Fruit fly (Drosophila melanogaster) whole organism, embryonic: Measurements from ENCODE around the gene CG10651.

Experiments used
- Atf3 ChIP-seq: fragments of 200-800 bp; sonication (Bioruptor generic); optimal IDR thresholded peaks from 3 replicates; lab custom pipeline; 2016; ENCODE audit warnings: missing biosample characterization, missing genetic modification characterization
- Atf6 ChIP-seq: fragments of 200-800 bp; sonication (Bioruptor generic); IDR thresholded peaks from 2 replicates; pipeline ENCODE4 v1.3.6; 2022; ENCODE audit warnings: missing biosample characterization, missing genetic modification characterization
- B-H2 ChIP-seq: fragments of 200-800 bp; sonication (Bioruptor generic); optimal IDR thresholded peaks from 2 replicates; lab custom pipeline; 2018; ENCODE audit warnings: missing biosample characterization, mild to moderate bottlenecking, missing genetic modification characterization
- BEAF-32 ChIP-seq: fragments of 200-800 bp; sonication (Bioruptor generic); optimal IDR thresholded peaks from 3 replicates; lab custom pipeline; 2017; ENCODE audit warnings: missing biosample characterization, missing genetic modification characterization, mild to moderate bottlenecking, moderate library complexity, missing genetic modification reagents
- Bgb ChIP-seq: fragments of 200-800 bp; sonication (Bioruptor generic); IDR thresholded peaks from 2 replicates; pipeline ENCODE4 v1.3.6; 2022; ENCODE audit warnings: missing biosample characterization, missing genetic modification characterization; ENCODE audit not compliant: partially characterized antibody
- CG10274 ChIP-seq: fragments of 200-800 bp; sonication (Bioruptor generic); optimal IDR thresholded peaks from 3 replicates; lab custom pipeline; 2017; ENCODE audit warnings: missing biosample characterization, mild to moderate bottlenecking, missing genetic modification characterization
- CG10366 ChIP-seq: fragments of 200-800 bp; sonication (Bioruptor generic); IDR thresholded peaks from 2 replicates; pipeline ENCODE4 v1.3.6; 2022; ENCODE audit warnings: missing biosample characterization, missing genetic modification characterization
- CG10462 ChIP-seq: fragments of 200-800 bp; sonication (Bioruptor generic); optimal IDR thresholded peaks from 2 replicates; lab custom pipeline; 2016; ENCODE audit warnings: missing biosample characterization, missing genetic modification characterization
- CG12744 ChIP-seq: fragments of 200-800 bp; sonication (Bioruptor generic); optimal IDR thresholded peaks from 2 replicates; lab custom pipeline; 2016; ENCODE audit warnings: missing biosample characterization, missing genetic modification characterization
- CG12942 ChIP-seq: fragments of 200-800 bp; sonication (Bioruptor generic); optimal IDR thresholded peaks from 3 replicates; lab custom pipeline; 2016; ENCODE audit warnings: missing biosample characterization, missing genetic modification characterization
- CG1832 ChIP-seq: fragments of 200-800 bp; sonication (Bioruptor generic); optimal IDR thresholded peaks from 2 replicates; lab custom pipeline; 2017; ENCODE audit warnings: missing biosample characterization, mild to moderate bottlenecking, missing genetic modification characterization, inconsistent platforms
- CG18599 ChIP-seq: fragments of 200-800 bp; sonication (Bioruptor generic); optimal IDR thresholded peaks from 3 replicates; lab custom pipeline; 2017; ENCODE audit warnings: missing biosample characterization, missing genetic modification characterization, mild to moderate bottlenecking, moderate library complexity, missing genetic modification reagents
- CG18764 ChIP-seq: fragments of 200-800 bp; sonication (Bioruptor generic); optimal IDR thresholded peaks from 3 replicates; lab custom pipeline; 2016; ENCODE audit warnings: missing biosample characterization, missing genetic modification characterization
- CG2120 ChIP-seq: fragments of 200-800 bp; sonication (Bioruptor generic); optimal IDR thresholded peaks from 3 replicates; lab custom pipeline; 2016; ENCODE audit warnings: missing biosample characterization, missing genetic modification characterization
- CG2199 ChIP-seq: fragments of 200-800 bp; sonication (Bioruptor generic); IDR thresholded peaks from 3 replicates; pipeline ENCODE4 v1.3.6; 2022; ENCODE audit warnings: missing biosample characterization, missing genetic modification characterization
- CG32767 ChIP-seq: fragments of 200-800 bp; sonication (Bioruptor generic); IDR thresholded peaks from 2 replicates; pipeline ENCODE4 v1.3.6; 2022; ENCODE audit warnings: missing biosample characterization, missing genetic modification characterization
- CG3995 ChIP-seq: fragments of 200-800 bp; sonication (Bioruptor generic); optimal IDR thresholded peaks from 3 replicates; lab custom pipeline; 2016; ENCODE audit warnings: missing biosample characterization, missing genetic modification characterization
- CG43689 ChIP-seq: fragments of 200-800 bp; sonication (Bioruptor generic); IDR thresholded peaks from 2 replicates; pipeline ENCODE4 v1.3.6; 2022; ENCODE audit warnings: missing biosample characterization, missing genetic modification characterization
- CG6689 ChIP-seq: fragments of 200-800 bp; sonication (Bioruptor generic); IDR thresholded peaks from 2 replicates; pipeline ENCODE4 v1.3.6; 2022; ENCODE audit warnings: missing biosample characterization, missing genetic modification characterization
- CG8388 ChIP-seq: fragments of 200-800 bp; sonication (Bioruptor generic); optimal IDR thresholded peaks from 2 replicates; lab custom pipeline; 2019; ENCODE audit warnings: missing biosample characterization, mild to moderate bottlenecking, missing genetic modification characterization, moderate library complexity
- CG8924 ChIP-seq: fragments of 200-800 bp; optimal IDR thresholded peaks from 3 replicates; lab custom pipeline; 2019; ENCODE audit warnings: missing biosample characterization, mild to moderate bottlenecking, missing genetic modification characterization, moderate library complexity
- CG9437 ChIP-seq: fragments of 200-800 bp; sonication (Bioruptor generic); optimal IDR thresholded peaks from 2 replicates; lab custom pipeline; 2018; ENCODE audit warnings: missing biosample characterization, mild to moderate bottlenecking, missing genetic modification characterization
- CG9609 ChIP-seq: fragments of 200-800 bp; sonication (Bioruptor generic); optimal IDR thresholded peaks from 3 replicates; lab custom pipeline; 2016; ENCODE audit warnings: missing biosample characterization, missing genetic modification characterization
- CG9932 ChIP-seq: fragments of 200-800 bp; sonication (Bioruptor generic); IDR thresholded peaks from 2 replicates; pipeline ENCODE4 v1.3.6; 2022; ENCODE audit warnings: missing biosample characterization, missing genetic modification characterization
- CHES-1-like ChIP-seq: fragments of 200-800 bp; sonication (Bioruptor generic); optimal IDR thresholded peaks from 2 replicates; lab custom pipeline; 2016; ENCODE audit warnings: missing biosample characterization, missing genetic modification characterization
- CTCF ChIP-seq: fragments of 200-800 bp; sonication (Bioruptor generic); optimal IDR thresholded peaks from 2 replicates; lab custom pipeline; 2017; ENCODE audit warnings: missing biosample characterization, mild to moderate bottlenecking, missing genetic modification characterization, moderate library complexity
- E2f1 ChIP-seq: fragments of 200-800 bp; sonication (Bioruptor generic); IDR thresholded peaks from 2 replicates; pipeline ENCODE4 v1.3.6; 2022; ENCODE audit warnings: missing biosample characterization, missing genetic modification characterization
- Gsc ChIP-seq: fragments of 200-800 bp; sonication (Bioruptor generic); IDR thresholded peaks from 2 replicates; pipeline ENCODE4 v1.3.6; 2022; ENCODE audit warnings: missing biosample characterization, missing genetic modification characterization
- MBD-R2 ChIP-seq: fragments of 200-800 bp; sonication (Bioruptor generic); IDR thresholded peaks from 2 replicates; pipeline ENCODE4 v1.3.6; 2022; ENCODE audit warnings: missing biosample characterization, missing genetic modification characterization
- Mad ChIP-seq: fragments of 200-800 bp; sonication (Bioruptor generic); optimal IDR thresholded peaks from 2 replicates; lab custom pipeline; 2016; ENCODE audit warnings: missing biosample characterization, missing genetic modification characterization
- Med ChIP-seq: fragments of 200-800 bp; sonication (Bioruptor generic); peaks from one replicate; lab custom pipeline; 2016; ENCODE audit warnings: missing biosample characterization, missing genetic modification characterization, mild to moderate bottlenecking, inconsistent platforms, moderate library complexity
- Mrtf ChIP-seq: fragments of 200-800 bp; sonication (Bioruptor generic); IDR thresholded peaks from 3 replicates; pipeline ENCODE4 v1.3.6; 2022; ENCODE audit warnings: missing biosample characterization, missing genetic modification characterization
- NC2β ChIP-seq: fragments of 200-800 bp; sonication (Bioruptor generic); optimal IDR thresholded peaks from 2 replicates; lab custom pipeline; 2016; ENCODE audit warnings: missing biosample characterization, missing genetic modification characterization
- Oli ChIP-seq: fragments of 200-800 bp; sonication (Bioruptor generic); optimal IDR thresholded peaks from 2 replicates; lab custom pipeline; 2018; ENCODE audit warnings: missing biosample characterization, mild to moderate bottlenecking, missing genetic modification characterization, moderate library complexity
- PHDP ChIP-seq: fragments of 200-800 bp; sonication (Bioruptor generic); optimal IDR thresholded peaks from 3 replicates; lab custom pipeline; 2018; ENCODE audit warnings: missing biosample characterization, mild to moderate bottlenecking, missing genetic modification characterization, moderate library complexity
- Vsx1 ChIP-seq: fragments of 200-800 bp; sonication (Bioruptor generic); optimal IDR thresholded peaks from 2 replicates; lab custom pipeline; 2017; ENCODE audit warnings: missing biosample characterization, mild to moderate bottlenecking, missing genetic modification characterization, missing genetic modification reagents
- YL-1 ChIP-seq: fragments of 200-800 bp; sonication (Bioruptor generic); optimal IDR thresholded peaks from 3 replicates; lab custom pipeline; 2017; ENCODE audit warnings: missing biosample characterization, mild to moderate bottlenecking, missing genetic modification characterization
- ato ChIP-seq: fragments of 200-800 bp; sonication (Bioruptor generic); IDR thresholded peaks from 2 replicates; pipeline ENCODE4 v1.3.6; 2022; ENCODE audit warnings: missing biosample characterization, missing genetic modification characterization; ENCODE audit not compliant: partially characterized antibody
- da ChIP-seq: fragments of 200-800 bp; sonication (Bioruptor generic); optimal IDR thresholded peaks from 2 replicates; lab custom pipeline; 2016; ENCODE audit warnings: missing biosample characterization, missing genetic modification characterization
- dysf ChIP-seq: fragments of 200-800 bp; sonication (Bioruptor generic); IDR thresholded peaks from 3 replicates; pipeline ENCODE4 v1.3.6; 2022; ENCODE audit warnings: missing biosample characterization, missing genetic modification characterization
- gce ChIP-seq: fragments of 200-800 bp; sonication (Bioruptor generic); IDR thresholded peaks from 3 replicates; pipeline ENCODE4 v1.3.6; 2022; ENCODE audit warnings: missing biosample characterization, missing genetic modification characterization
- hbn ChIP-seq: fragments of 200-800 bp; sonication (Bioruptor generic); IDR thresholded peaks from 2 replicates; pipeline ENCODE4 v1.3.6; 2022; ENCODE audit warnings: missing biosample characterization, missing genetic modification characterization; ENCODE audit not compliant: partially characterized antibody
- her ChIP-seq: fragments of 200-800 bp; sonication (Bioruptor generic); optimal IDR thresholded peaks from 2 replicates; lab custom pipeline; 2016; ENCODE audit warnings: missing biosample characterization, missing genetic modification characterization
- jigr1 ChIP-seq: fragments of 200-800 bp; sonication (Bioruptor generic); IDR thresholded peaks from 3 replicates; pipeline ENCODE4 v1.3.6; 2022; ENCODE audit warnings: missing biosample characterization, missing genetic modification characterization
- lab ChIP-seq: fragments of 200-800 bp; sonication (Bioruptor generic); optimal IDR thresholded peaks from 3 replicates; lab custom pipeline; 2017; ENCODE audit warnings: missing biosample characterization, missing genetic modification characterization, mild to moderate bottlenecking, moderate library complexity, missing genetic modification reagents
- maf-S ChIP-seq: fragments of 200-800 bp; sonication (Bioruptor generic); optimal IDR thresholded peaks from 2 replicates; lab custom pipeline; 2016; ENCODE audit warnings: missing biosample characterization, missing genetic modification characterization
- nau ChIP-seq: fragments of 200-800 bp; sonication (Bioruptor generic); optimal IDR thresholded peaks from 3 replicates; lab custom pipeline; 2017; ENCODE audit warnings: missing biosample characterization, mild to moderate bottlenecking, missing genetic modification characterization, missing genetic modification reagents
- pb ChIP-seq: fragments of 200-800 bp; sonication (Bioruptor generic); optimal IDR thresholded peaks from 3 replicates; lab custom pipeline; 2016; ENCODE audit warnings: missing biosample characterization, missing genetic modification characterization
- sens ChIP-seq: fragments of 200-800 bp; sonication (Bioruptor generic); peaks from one replicate; lab custom pipeline; 2016; ENCODE audit warnings: missing biosample characterization, missing genetic modification characterization
- slp2 ChIP-seq: fragments of 200-800 bp; sonication (Bioruptor generic); optimal IDR thresholded peaks from 2 replicates; lab custom pipeline; 2016; ENCODE audit warnings: missing biosample characterization, missing genetic modification characterization
- stc ChIP-seq: fragments of 200-800 bp; sonication (Bioruptor generic); IDR thresholded peaks from 2 replicates; pipeline ENCODE4 v1.3.6; 2022; ENCODE audit warnings: missing biosample characterization, missing genetic modification characterization
- tin ChIP-seq: fragments of 200-800 bp; sonication (Bioruptor generic); optimal IDR thresholded peaks from 3 replicates; lab custom pipeline; 2016; ENCODE audit warnings: missing biosample characterization, missing genetic modification characterization
- unpg ChIP-seq: fragments of 200-800 bp; sonication (Bioruptor generic); optimal IDR thresholded peaks from 3 replicates; lab custom pipeline; 2018; ENCODE audit warnings: missing biosample characterization, mild to moderate bottlenecking, missing genetic modification characterization, moderate library complexity
- yki ChIP-seq: fragments of >200 bp; optimal IDR thresholded peaks from 3 replicates; lab custom pipeline; 2018

The CG10651 gene

DNA sequence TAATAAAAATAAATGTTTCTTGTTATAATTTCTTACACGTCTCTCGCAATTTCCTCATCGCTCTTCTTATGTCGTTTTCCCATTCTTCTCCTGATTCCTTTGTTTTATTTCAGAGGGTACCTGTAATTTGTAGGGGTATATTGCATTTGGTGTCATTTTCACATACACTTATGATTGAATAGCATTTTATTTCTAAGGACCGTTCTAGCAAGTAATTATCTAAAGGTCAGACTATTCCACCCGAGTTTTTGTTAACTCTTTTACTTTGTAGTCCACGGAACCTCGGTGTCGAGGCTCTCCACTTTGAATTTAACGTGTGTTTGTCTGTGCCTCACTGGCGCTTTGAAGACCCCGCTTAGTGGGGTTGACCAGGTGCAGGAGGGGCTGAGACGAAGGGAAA is 11.5 kb upstream of the CG10651 start:
- TF ChIP-seq Atf3 (GFP tag; lab: Kevin White, UChicago): no peak
- TF ChIP-seq CG3995 (GFP tag; lab: Kevin White, UChicago): no peak
- TF ChIP-seq CG9437 (GFP tag; lab: Kevin White, UChicago): no peak
- no peak for TF ChIP-seq yki (lab: Kevin White, UChicago)
- no peak for TF ChIP-seq B-H2 (GFP tag; lab: Kevin White, UChicago)
- no peak for TF ChIP-seq nau (GFP tag; lab: Kevin White, UChicago)
- 0 out of 2 replicates have a peak, but pooled peaks have one; percentile 4 for TF ChIP-seq CG6689
- TF ChIP-seq CG12942 (GFP tag; lab: Kevin White, UChicago): no peak
- TF ChIP-seq Mrtf (GFP tag; lab: Robert Waterston, UW): 0 out of 3 replicates have a peak, but pooled peaks have one; percentile 19
- no peak for TF ChIP-seq CG18764
- no peak for TF ChIP-seq CG1832 (GFP tag; lab: Kevin White, UChicago)
- no peak for TF ChIP-seq unpg
- no peak for TF ChIP-seq CG10274 (GFP tag; lab: Kevin White, UChicago)
- peak; percentile 51 for TF ChIP-seq CG2120
- TF ChIP-seq CTCF (GFP tag; lab: Kevin White, UChicago): no peak
- no peak for TF ChIP-seq CG8388 (GFP tag; lab: Kevin White, UChicago)
- no peak for TF ChIP-seq Oli
- no peak for TF ChIP-seq BEAF-32 (GFP tag; lab: Kevin White, UChicago)
- peak; percentile 43; the same call in 1 of the 2 replicates for TF ChIP-seq CG9932 (GFP tag; lab: Robert Waterston, UW)
- TF ChIP-seq CG18599 (GFP tag; lab: Kevin White, UChicago): peak; percentile 24
- TF ChIP-seq Atf6 (GFP tag; lab: Robert Waterston, UW): no peak
- TF ChIP-seq dysf (GFP tag; lab: Robert Waterston, UW): peak; percentile 18; the same call in 1 of the 3 replicates
- TF ChIP-seq CG12744 (GFP tag; lab: Kevin White, UChicago): no peak
- TF ChIP-seq MBD-R2 (GFP tag; lab: Robert Waterston, UW): no peak
- TF ChIP-seq CG2199 (GFP tag; lab: Robert Waterston, UW): no peak
- no peak for TF ChIP-seq Bgb
- no peak for TF ChIP-seq slp2
- TF ChIP-seq CG43689 (GFP tag; lab: Robert Waterston, UW): no peak
- no peak for TF ChIP-seq jigr1 (GFP tag; lab: Robert Waterston, UW)
- no peak for TF ChIP-seq CG32767 (GFP tag; lab: Robert Waterston, UW)
- TF ChIP-seq sens (GFP tag; lab: Kevin White, UChicago): no peak
- TF ChIP-seq lab: peak; percentile 20
- no peak for TF ChIP-seq CHES-1-like (GFP tag; lab: Kevin White, UChicago)
- no peak for TF ChIP-seq Med
- TF ChIP-seq Vsx1 (GFP tag; lab: Kevin White, UChicago): no peak
- TF ChIP-seq Mad: no peak
- TF ChIP-seq CG10366 (GFP tag; lab: Robert Waterston, UW): no peak
- TF ChIP-seq maf-S (GFP tag; lab: Kevin White, UChicago): no peak
- no peak for TF ChIP-seq stc (GFP tag; lab: Robert Waterston, UW)
- no peak for TF ChIP-seq gce (GFP tag; lab: Robert Waterston, UW)
- TF ChIP-seq NC2β: no peak
- TF ChIP-seq da (GFP tag; lab: Kevin White, UChicago): no peak
- TF ChIP-seq CG10462 (GFP tag; lab: Kevin White, UChicago): no peak
- TF ChIP-seq her (GFP tag; lab: Kevin White, UChicago): no peak
- TF ChIP-seq CG9609 (GFP tag; lab: Kevin White, UChicago): no peak
- no peak for TF ChIP-seq tin
- TF ChIP-seq E2f1 (GFP tag; lab: Robert Waterston, UW): no peak
- no peak for TF ChIP-seq YL-1 (GFP tag; lab: Kevin White, UChicago)
- no peak for TF ChIP-seq pb (GFP tag; lab: Kevin White, UChicago)
- no peak for TF ChIP-seq hbn (GFP tag; lab: Robert Waterston, UW)
- TF ChIP-seq CG8924 (tag; lab: Kevin White, UChicago): no peak
- no peak for TF ChIP-seq ato (GFP tag; lab: Robert Waterston, UW)
- no peak for TF ChIP-seq Gsc (GFP tag; lab: Robert Waterston, UW)
- TF ChIP-seq PHDP (tag; lab: Kevin White, UChicago): no peak
